Fruit fly (Drosophila melanogaster) Kc167 (cell line): ENCODE data around the gene CG13998.

Source experiments
- Myc ChIP-seq: fragments of >200 bp; optimal IDR thresholded peaks from 2 replicates; lab custom pipeline; 2017; ENCODE audit warnings: missing external identifiers
- Sin3A ChIP-seq: fragments of >200 bp; optimal IDR thresholded peaks from 2 replicates; lab custom pipeline; 2018; ENCODE audit warnings: missing external identifiers
- h ChIP-seq: fragments of >200 bp; optimal IDR thresholded peaks from 3 replicates; lab custom pipeline; 2018; ENCODE audit warnings: missing external identifiers
- insv ChIP-seq: fragments of >200 bp; optimal IDR thresholded peaks from 3 replicates; lab custom pipeline; 2018; ENCODE audit warnings: missing external identifiers
- psq ChIP-seq: fragments of >200 bp; optimal IDR thresholded peaks from 2 replicates; lab custom pipeline; 2017; ENCODE audit warnings: missing external identifiers
- ttk ChIP-seq: sonication (Bioruptor generic); optimal IDR thresholded peaks from 2 replicates; lab custom pipeline; 2017; ENCODE audit warnings: missing external identifiers

CG13998 gene

dm6 chr2L:5972588-5973236, 16.1 kb upstream of the CG13998 start:
- no peak for TF ChIP-seq psq (lab: Kevin White, UChicago)
- no peak for TF ChIP-seq h
- no peak for TF ChIP-seq Sin3A
- no peak for TF ChIP-seq ttk (lab: Kevin White, UChicago)
- no peak for TF ChIP-seq insv (lab: Kevin White, UChicago)
- no peak for TF ChIP-seq Myc (lab: Kevin White, UChicago)

dm6 chr2L:5972005-5972404, 15.4 kb upstream of the CG13998 start:
- TF ChIP-seq Myc (lab: Kevin White, UChicago): no peak
- no peak for TF ChIP-seq psq (lab: Kevin White, UChicago)
- no peak for TF ChIP-seq ttk (lab: Kevin White, UChicago)
- no peak for TF ChIP-seq h
- no peak for TF ChIP-seq insv (lab: Kevin White, UChicago)
- no peak for TF ChIP-seq Sin3A

- TF ChIP-seq Sin3A (no peak), Myc (lab: Kevin White, UChicago) (no peak), h (no peak), insv (lab: Kevin White, UChicago) (no peak), ttk (lab: Kevin White, UChicago) (no peak), psq (lab: Kevin White, UChicago) (no peak)
These were observed 14.6 kb upstream of the CG13998 start for dm6 chr2L:5971093-5971808.

dm6 chr2L:5969559-5969958, 12.9 kb upstream of the CG13998 start, which contains the start of gene Ucp4B:
TSS of gene Ucp4B (plus strand) at chr2L:5969859.
- no peak for TF ChIP-seq ttk (lab: Kevin White, UChicago)
- TF ChIP-seq psq (lab: Kevin White, UChicago): no peak
- TF ChIP-seq h: no peak
- no peak for TF ChIP-seq insv (lab: Kevin White, UChicago)

dm6 chr2L:5967702-5968616, 11.3 kb upstream of the CG13998 start, which contains the start of the genes CG13992 and Ucp4C:
TSS of gene CG13992 (minus strand) at chr2L:5967752.
TSS of gene Ucp4C (plus strand) at chr2L:5968566.
- TF ChIP-seq Myc (lab: Kevin White, UChicago) (no peak), psq (lab: Kevin White, UChicago) (no peak), h (no peak), insv (lab: Kevin White, UChicago) (no peak), Sin3A (no peak), ttk (lab: Kevin White, UChicago) (no peak)

DNA sequence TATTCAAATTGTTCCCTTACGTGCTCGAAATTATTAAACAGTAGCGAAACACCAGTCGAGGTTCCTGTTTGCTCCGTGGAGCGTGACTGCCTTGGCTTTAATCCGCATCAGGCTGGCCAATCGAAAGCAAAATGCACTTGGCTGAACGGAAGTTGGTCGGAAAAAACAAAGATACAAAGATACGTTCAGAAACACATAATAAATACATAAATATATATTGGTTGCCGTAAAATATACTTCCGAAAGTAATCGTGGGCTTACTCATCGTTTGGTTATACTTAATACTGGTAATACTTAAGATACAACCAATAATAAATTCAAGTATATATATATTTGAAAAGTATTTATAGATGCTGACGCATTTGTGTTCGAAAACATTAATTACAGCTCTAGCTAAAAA, 8.2 kb upstream of the CG13998 start, which contains the start of gene psd:
Gene psd, minus strand, starts transcription at position 101 of the 400 bp plus-strand sequence.
- TF ChIP-seq Myc (lab: Kevin White, UChicago) (no peak), psq (lab: Kevin White, UChicago) (no peak), Sin3A (no peak), ttk (lab: Kevin White, UChicago) (no peak), insv (lab: Kevin White, UChicago) (no peak), h (no peak)

DNA sequence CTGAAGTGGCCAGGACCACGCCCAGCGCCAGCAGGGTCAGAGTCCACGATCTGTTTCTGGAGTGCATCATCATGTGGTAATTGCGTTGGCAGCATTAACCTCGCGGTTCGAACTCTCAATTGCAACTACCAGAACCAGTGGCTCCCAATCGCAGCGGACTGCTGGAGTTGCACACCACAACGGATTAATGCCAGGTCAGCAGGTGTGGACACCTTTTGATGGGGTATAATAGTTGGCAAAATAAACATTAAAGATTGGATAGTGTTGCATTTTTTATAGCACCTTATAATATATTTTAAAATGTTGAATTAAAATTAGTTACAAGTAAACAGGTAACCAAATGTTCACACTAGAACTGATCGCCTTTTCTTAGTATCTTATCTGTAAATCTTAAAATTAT, 7.6 kb upstream of the CG13998 start:
- TF ChIP-seq Sin3A (no peak), ttk (lab: Kevin White, UChicago) (no peak), h (no peak), psq (lab: Kevin White, UChicago) (no peak), insv (lab: Kevin White, UChicago) (no peak), Myc (lab: Kevin White, UChicago) (no peak)

- TF ChIP-seq ttk (lab: Kevin White, UChicago): no peak
- TF ChIP-seq Sin3A: no peak
- no peak for TF ChIP-seq h
- TF ChIP-seq Myc (lab: Kevin White, UChicago): no peak
- TF ChIP-seq psq (lab: Kevin White, UChicago): no peak
- no peak for TF ChIP-seq insv (lab: Kevin White, UChicago)
These were observed 6.6 kb upstream of the CG13998 start for dm6 chr2L:5963251-5963650.

DNA sequence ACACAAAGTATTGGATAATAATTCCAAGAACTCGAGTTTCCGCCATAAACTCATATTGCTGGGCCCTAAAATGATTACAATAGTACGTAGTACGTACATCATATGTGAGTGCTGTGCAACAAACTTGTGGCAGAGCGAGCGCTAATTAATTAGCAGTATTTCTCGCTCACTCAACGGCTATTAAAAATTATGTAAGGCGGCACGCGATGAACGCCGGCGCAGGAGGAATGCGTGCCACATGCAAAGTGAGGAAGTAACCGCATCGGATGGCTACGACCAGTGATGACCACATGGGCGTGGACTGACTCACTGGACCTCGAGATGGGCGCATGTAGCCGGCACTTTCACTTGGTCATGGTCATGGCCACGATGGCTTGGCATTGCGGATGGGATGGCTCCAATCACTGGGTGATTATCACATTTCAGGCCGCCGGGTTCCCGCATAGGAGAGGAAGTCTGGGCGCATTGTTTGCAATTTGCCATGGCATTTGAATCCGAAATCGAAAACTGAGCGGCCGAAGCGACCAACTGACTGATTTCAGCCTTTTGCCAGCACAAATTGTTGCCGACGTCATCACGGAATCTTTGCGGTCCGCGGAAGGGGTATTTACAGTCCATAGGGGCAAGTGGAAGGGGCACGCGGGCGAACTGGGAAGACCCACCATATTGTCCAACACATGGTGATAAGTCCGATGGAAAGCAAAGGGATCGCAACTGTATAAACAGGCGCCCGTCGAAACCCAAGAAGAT, 4.7 kb upstream of the CG13998 start:
- TF ChIP-seq Sin3A (no peak), Myc (lab: Kevin White, UChicago) (no peak), h (no peak), insv (lab: Kevin White, UChicago) (no peak), psq (lab: Kevin White, UChicago) (no peak), ttk (lab: Kevin White, UChicago) (no peak)

dm6 chr2L:5959863-5960658, 3.4 kb upstream of the CG13998 start, which contains the start of gene Vm26Aa:
TSS of gene Vm26Aa (minus strand) at chr2L:5960340.
- no peak for TF ChIP-seq insv (lab: Kevin White, UChicago)
- no peak for TF ChIP-seq Myc (lab: Kevin White, UChicago)
- no peak for TF ChIP-seq psq (lab: Kevin White, UChicago)
- TF ChIP-seq Sin3A: no peak
- no peak for TF ChIP-seq ttk (lab: Kevin White, UChicago)
- TF ChIP-seq h: no peak
